Fruit fly (Drosophila melanogaster) whole organism, embryonic: ENCODE measurements around the gene cdi.

Experiments
- Atf-2 ChIP-seq: fragments of 200-800 bp; sonication (Bioruptor generic); optimal IDR thresholded peaks from 2 replicates; lab custom pipeline; 2016; ENCODE audit warnings: missing biosample characterization, missing genetic modification characterization
- Bgb ChIP-seq: fragments of 200-800 bp; sonication (Bioruptor generic); IDR thresholded peaks from 2 replicates; pipeline ENCODE4 v1.3.6; 2022; ENCODE audit warnings: missing biosample characterization, missing genetic modification characterization; ENCODE audit not compliant: partially characterized antibody
- CG10209 ChIP-seq: fragments of 200-800 bp; sonication (Bioruptor generic); optimal IDR thresholded peaks from 3 replicates; lab custom pipeline; 2017; ENCODE audit warnings: missing biosample characterization, mild to moderate bottlenecking, missing genetic modification characterization, missing genetic modification reagents
- CG11456 ChIP-seq: fragments of 200-800 bp; sonication (Bioruptor generic); IDR thresholded peaks from 3 replicates; pipeline ENCODE4 v1.3.6; 2022; ENCODE audit warnings: missing biosample characterization, missing genetic modification characterization
- CG13123 ChIP-seq: fragments of 200-800 bp; sonication (Bioruptor generic); optimal IDR thresholded peaks from 2 replicates; lab custom pipeline; 2016; ENCODE audit warnings: missing biosample characterization, missing genetic modification characterization
- CG14014 ChIP-seq: fragments of 200-800 bp; sonication (Bioruptor generic); IDR thresholded peaks from 2 replicates; pipeline ENCODE4 v1.3.6; 2022; ENCODE audit warnings: missing biosample characterization, missing genetic modification characterization
- CG14710 ChIP-seq: fragments of 200-800 bp; sonication (Bioruptor generic); optimal IDR thresholded peaks from 3 replicates; lab custom pipeline; 2019; ENCODE audit warnings: missing biosample characterization, mild to moderate bottlenecking, missing genetic modification characterization, moderate library complexity
- CG15073 ChIP-seq: fragments of 200-800 bp; sonication (Bioruptor generic); optimal IDR thresholded peaks from 2 replicates; lab custom pipeline; 2016; ENCODE audit warnings: missing biosample characterization, missing genetic modification characterization
- CG15269 ChIP-seq: fragments of 200-800 bp; sonication (Bioruptor generic); optimal IDR thresholded peaks from 2 replicates; lab custom pipeline; 2018; ENCODE audit warnings: missing biosample characterization, mild to moderate bottlenecking, missing genetic modification characterization, moderate library complexity
- CG1602 ChIP-seq: fragments of 200-800 bp; sonication (Bioruptor generic); optimal IDR thresholded peaks from 3 replicates; lab custom pipeline; 2016; ENCODE audit warnings: missing biosample characterization, missing genetic modification characterization
- CG17359 ChIP-seq: fragments of 200-800 bp; sonication (Bioruptor generic); optimal IDR thresholded peaks from 3 replicates; lab custom pipeline; 2018; ENCODE audit warnings: missing biosample characterization, mild to moderate bottlenecking, missing genetic modification characterization, moderate library complexity
- CG17568 ChIP-seq: fragments of 200-800 bp; sonication (Bioruptor generic); optimal IDR thresholded peaks from 2 replicates; lab custom pipeline; 2018; ENCODE audit warnings: missing biosample characterization, mild to moderate bottlenecking, missing genetic modification characterization, moderate library complexity
- CG18476 ChIP-seq: fragments of 200-800 bp; sonication (Bioruptor generic); optimal IDR thresholded peaks from 2 replicates; lab custom pipeline; 2016; ENCODE audit warnings: missing biosample characterization, mild to moderate bottlenecking, missing genetic modification characterization
- CG18619 ChIP-seq: fragments of 200-800 bp; sonication (Bioruptor generic); optimal IDR thresholded peaks from 3 replicates; lab custom pipeline; 2017; ENCODE audit warnings: missing biosample characterization, mild to moderate bottlenecking, missing genetic modification characterization
- CG3726 ChIP-seq: fragments of 200-800 bp; sonication (Bioruptor generic); IDR thresholded peaks from 3 replicates; pipeline ENCODE4, ENCODE4 v1.3.6; 2022; ENCODE audit warnings: missing biosample characterization, missing genetic modification characterization
- CG4854 ChIP-seq: fragments of 200-800 bp; sonication (Bioruptor generic); optimal IDR thresholded peaks from 2 replicates; lab custom pipeline; 2016; ENCODE audit warnings: missing biosample characterization, missing genetic modification characterization, inconsistent platforms
- CG7556 ChIP-seq: fragments of 200-800 bp; sonication (Bioruptor generic); optimal IDR thresholded peaks from 2 replicates; lab custom pipeline; 2017; ENCODE audit warnings: missing biosample characterization, mild to moderate bottlenecking, missing genetic modification characterization
- CHES-1-like ChIP-seq: fragments of 200-800 bp; sonication (Bioruptor generic); optimal IDR thresholded peaks from 2 replicates; lab custom pipeline; 2016; ENCODE audit warnings: missing biosample characterization, missing genetic modification characterization
- Chrac-16 ChIP-seq: fragments of 200-800 bp; sonication (Bioruptor generic); optimal IDR thresholded peaks from 3 replicates; lab custom pipeline; 2016; ENCODE audit warnings: missing biosample characterization, missing genetic modification characterization
- D19A ChIP-seq: fragments of 200-800 bp; optimal IDR thresholded peaks from 3 replicates; lab custom pipeline; 2019; ENCODE audit warnings: missing biosample characterization, mild to moderate bottlenecking, missing genetic modification characterization, moderate library complexity
- Dfd ChIP-seq, 2 experiments: fragments of >200 bp; optimal IDR thresholded peaks; 2 replicates each; lab custom pipeline; 2017; ENCODE audit warnings: missing biosample characterization in 2 of 2, missing genetic modification characterization in 2 of 2
- Doc2 ChIP-seq: fragments of 200-800 bp; sonication (Bioruptor generic); IDR thresholded peaks from 2 replicates; pipeline ENCODE4 v1.3.6; 2022; ENCODE audit warnings: missing biosample characterization, missing genetic modification characterization
- Dref ChIP-seq: fragments of 200-800 bp; sonication (Bioruptor generic); IDR thresholded peaks from 2 replicates; pipeline ENCODE4 v1.3.6; 2022; ENCODE audit warnings: missing biosample characterization, missing genetic modification characterization
- Fer3 ChIP-seq: fragments of 200-800 bp; sonication (Bioruptor generic); optimal IDR thresholded peaks from 2 replicates; lab custom pipeline; 2018; ENCODE audit warnings: missing biosample characterization, mild to moderate bottlenecking, missing genetic modification characterization, moderate library complexity
- Kr ChIP-seq: fragments of 200-800 bp; sonication (Bioruptor generic); optimal IDR thresholded peaks from 2 replicates; lab custom pipeline; 2017; ENCODE audit warnings: missing biosample characterization, mild to moderate bottlenecking, missing genetic modification characterization
- Max ChIP-seq: fragments of 200-800 bp; sonication (Bioruptor generic); optimal IDR thresholded peaks from 2 replicates; lab custom pipeline; 2016; ENCODE audit warnings: missing biosample characterization, mild to moderate bottlenecking, missing genetic modification characterization
- Opbp ChIP-seq: fragments of 200-800 bp; sonication (Bioruptor generic); IDR thresholded peaks from 3 replicates; pipeline ENCODE4 v1.3.6; 2022; ENCODE audit warnings: missing biosample characterization, missing genetic modification characterization; ENCODE audit not compliant: partially characterized antibody
- Rfx ChIP-seq: fragments of 200-800 bp; sonication (Bioruptor generic); IDR thresholded peaks from 2 replicates; pipeline ENCODE4 v1.3.6; 2022; ENCODE audit warnings: missing biosample characterization, missing genetic modification characterization
- Side ChIP-seq: fragments of 200-800 bp; sonication (Bioruptor generic); optimal IDR thresholded peaks from 2 replicates; lab custom pipeline; 2016; ENCODE audit warnings: missing biosample characterization, missing genetic modification characterization
- Sry-β ChIP-seq: fragments of 200-800 bp; sonication (Bioruptor generic); optimal IDR thresholded peaks from 2 replicates; lab custom pipeline; 2018; ENCODE audit warnings: missing biosample characterization, mild to moderate bottlenecking, missing genetic modification characterization, moderate library complexity
- Vsx1 ChIP-seq: fragments of 200-800 bp; sonication (Bioruptor generic); optimal IDR thresholded peaks from 2 replicates; lab custom pipeline; 2017; ENCODE audit warnings: missing biosample characterization, mild to moderate bottlenecking, missing genetic modification characterization, missing genetic modification reagents
- abd-A ChIP-seq: fragments of 200-800 bp; sonication (Bioruptor generic); optimal IDR thresholded peaks from 3 replicates; lab custom pipeline; 2019; ENCODE audit warnings: missing biosample characterization, mild to moderate bottlenecking, missing genetic modification characterization, moderate library complexity
- cg ChIP-seq: fragments of 200-800 bp; sonication (Bioruptor generic); optimal IDR thresholded peaks from 3 replicates; lab custom pipeline; 2019; ENCODE audit warnings: missing biosample characterization, mild to moderate bottlenecking, missing genetic modification characterization, moderate library complexity
- dpn ChIP-seq, 2 experiments: fragments of 200-800 bp; sonication (Bioruptor generic); optimal IDR thresholded peaks; 3 replicates each; lab custom pipeline; 2016; ENCODE audit warnings: missing biosample characterization in 2 of 2, missing genetic modification characterization in 2 of 2
- fd3F ChIP-seq: fragments of 200-800 bp; sonication (Bioruptor generic); optimal IDR thresholded peaks from 2 replicates; lab custom pipeline; 2018; ENCODE audit warnings: missing biosample characterization, mild to moderate bottlenecking, missing genetic modification characterization, moderate library complexity
- hb ChIP-seq: fragments of 200-800 bp; sonication (Bioruptor generic); IDR thresholded peaks from 3 replicates; pipeline ENCODE4 v1.3.6; 2022; ENCODE audit warnings: missing biosample characterization, missing genetic modification characterization; ENCODE audit not compliant: partially characterized antibody
- hth ChIP-seq: fragments of >200 bp; optimal IDR thresholded peaks from 2 replicates; lab custom pipeline; 2017; ENCODE audit warnings: inconsistent platforms
- nerfin-1 ChIP-seq: fragments of 200-800 bp; sonication (Bioruptor generic); optimal IDR thresholded peaks from 3 replicates; lab custom pipeline; 2019; ENCODE audit warnings: missing biosample characterization, mild to moderate bottlenecking, missing genetic modification characterization, moderate library complexity
- onecut ChIP-seq: fragments of 200-800 bp; sonication (Bioruptor generic); IDR thresholded peaks from 2 replicates; pipeline ENCODE4 v1.3.6; 2022; ENCODE audit warnings: missing biosample characterization, missing genetic modification characterization
- psq ChIP-seq: fragments of 200-800 bp; sonication (Bioruptor generic); optimal IDR thresholded peaks from 2 replicates; lab custom pipeline; 2017; ENCODE audit warnings: missing biosample characterization, missing genetic modification characterization
- pum ChIP-seq: fragments of 200-800 bp; sonication (Bioruptor generic); optimal IDR thresholded peaks from 2 replicates; lab custom pipeline; 2016; ENCODE audit warnings: missing biosample characterization, missing genetic modification characterization
- seq ChIP-seq: fragments of 200-800 bp; sonication (Bioruptor generic); IDR thresholded peaks from 2 replicates; pipeline ENCODE4 v1.3.6; 2022; ENCODE audit warnings: missing biosample characterization, missing genetic modification characterization
- sna ChIP-seq: fragments of 200-800 bp; sonication (Bioruptor generic); IDR thresholded peaks from 2 replicates; pipeline ENCODE4 v1.3.6; 2022; ENCODE audit warnings: missing biosample characterization, missing genetic modification characterization; ENCODE audit not compliant: partially characterized antibody
- tna ChIP-seq: fragments of 200-800 bp; sonication (Bioruptor generic); IDR thresholded peaks from 2 replicates; pipeline ENCODE4 v1.3.6; 2022; ENCODE audit warnings: missing biosample characterization, missing genetic modification characterization; ENCODE audit not compliant: partially characterized antibody
- tx ChIP-seq: fragments of 200-800 bp; sonication (Bioruptor generic); optimal IDR thresholded peaks from 2 replicates; lab custom pipeline; 2016; ENCODE audit warnings: missing biosample characterization, missing genetic modification characterization
- wek ChIP-seq: fragments of 200-800 bp; sonication (Bioruptor generic); optimal IDR thresholded peaks from 3 replicates; lab custom pipeline; 2018; ENCODE audit warnings: missing biosample characterization, mild to moderate bottlenecking, missing genetic modification characterization, moderate library complexity
- zen ChIP-seq: fragments of 200-800 bp; sonication (Bioruptor generic); optimal IDR thresholded peaks from 3 replicates; lab custom pipeline; 2018; ENCODE audit warnings: missing biosample characterization, mild to moderate bottlenecking, missing genetic modification characterization, moderate library complexity
- zfh1 ChIP-seq: fragments of 200-800 bp; sonication (Bioruptor generic); IDR thresholded peaks from 3 replicates; pipeline ENCODE4 v1.3.6; 2022; ENCODE audit warnings: missing biosample characterization, missing genetic modification characterization

cdi gene

dm6 chr3R:19014742-19015422 is 79.2 kb downstream of the cdi start (continued):
- TF ChIP-seq Kr (GFP tag; lab: Kevin White, UChicago) (no peak), CG17359 (peak; percentile 71), seq (GFP tag; lab: Robert Waterston, UW) (no peak; the same call in 1 of the 2 replicates), hb (GFP tag; lab: Robert Waterston, UW) (no peak), CG10209 (GFP tag; lab: Kevin White, UChicago) (peak; percentile 37), CG15269 (peak; percentile 22), hth (lab: Kevin White, UChicago) (no peak), Dfd (GFP tag; optimal IDR thresholded peaks at IDR 0.05; lab: Kevin White, UChicago) (no peak), CG13123 (GFP tag; lab: Kevin White, UChicago) (no peak), CG15073 (GFP tag; lab: Kevin White, UChicago) (no peak), pum (GFP tag; lab: Kevin White, UChicago) (no peak), D19A (tag; lab: Kevin White, UChicago) (peak; percentile 52), CG11456 (GFP tag; lab: Robert Waterston, UW) (no peak), CG18619 (GFP tag; lab: Kevin White, UChicago) (no peak), CG3726 (no peak), psq (GFP tag; lab: Kevin White, UChicago) (no peak), Dref (GFP tag; lab: Robert Waterston, UW) (no peak), dpn (GFP tag; optimal IDR thresholded peaks at IDR 0.05; lab: Kevin White, UChicago) (peak in 1 of 2 experiments; percentile 16), tx (GFP tag; lab: Kevin White, UChicago) (no peak), Opbp (GFP tag; lab: Robert Waterston, UW) (no peak), fd3F (no peak), CG1602 (GFP tag; lab: Kevin White, UChicago) (peak; percentile 32), abd-A (tag; lab: Kevin White, UChicago) (peak; percentile 16), Rfx (GFP tag; lab: Robert Waterston, UW) (0 out of 2 replicates have a peak, but pooled peaks have one; percentile 14), onecut (no peak), zfh1 (GFP tag; lab: Robert Waterston, UW) (peak; percentile 70), cg (GFP tag; lab: Kevin White, UChicago) (no peak), zen (tag; lab: Kevin White, UChicago) (no peak), wek (GFP tag; lab: Kevin White, UChicago) (no peak), Doc2 (no peak), Side (GFP tag; lab: Kevin White, UChicago) (no peak), CG14710 (tag; lab: Kevin White, UChicago) (peak; percentile 49), CHES-1-like (GFP tag; lab: Kevin White, UChicago) (no peak), Chrac-16 (GFP tag; lab: Kevin White, UChicago) (peak; percentile 24), CG4854 (no peak), Vsx1 (GFP tag; lab: Kevin White, UChicago) (no peak), Fer3 (tag; lab: Kevin White, UChicago) (no peak), sna (no peak), CG18476 (GFP tag; lab: Kevin White, UChicago) (no peak), Sry-β (no peak), CG14014 (GFP tag; lab: Robert Waterston, UW) (no peak), CG7556 (GFP tag; lab: Kevin White, UChicago) (peak; percentile 15), nerfin-1 (peak; percentile 20), Bgb (GFP tag; lab: Robert Waterston, UW) (no peak), Atf-2 (no peak), tna (GFP tag; lab: Robert Waterston, UW) (no peak), CG17568 (GFP tag; lab: Kevin White, UChicago) (no peak), Max (GFP tag; lab: Kevin White, UChicago) (no peak)
